Worm (Caenorhabditis elegans) whole organism, late embryonic: ENCODE results near the gene tbc-8.

Source experiments
- C38D4.7 ChIP-seq: fragments of 200-800 bp; sonication (Bioruptor generic); optimal IDR thresholded peaks from 2 replicates; lab custom pipeline; 2018; ENCODE audit warnings: mild to moderate bottlenecking, missing genetic modification characterization, moderate library complexity, missing compliant biosample characterization
- F13H6.1 ChIP-seq: sonication (generic microtip); optimal IDR thresholded peaks from 2 replicates; lab custom pipeline; 2016; ENCODE audit warnings: missing genetic modification characterization, missing compliant biosample characterization
- K02D7.2 ChIP-seq: sonication (generic microtip); optimal IDR thresholded peaks from 2 replicates; lab custom pipeline; 2017; ENCODE audit warnings: mild to moderate bottlenecking, missing genetic modification characterization, missing compliant biosample characterization
- K09A11.1 ChIP-seq: sonication (generic microtip); optimal IDR thresholded peaks from 2 replicates; lab custom pipeline; 2017; ENCODE audit warnings: antibody characterized with exemption, mild to moderate bottlenecking, missing genetic modification characterization, missing compliant biosample characterization; ENCODE audit not compliant: insufficient read depth
- T23F11.4 ChIP-seq: fragments of 200-800 bp; sonication (Bioruptor generic); optimal IDR thresholded peaks from 2 replicates; lab custom pipeline; 2018; ENCODE audit warnings: mild to moderate bottlenecking, missing genetic modification characterization, missing compliant biosample characterization
- Y22D7AL.16 ChIP-seq: sonication (generic microtip); optimal IDR thresholded peaks from 2 replicates; lab custom pipeline; 2016; ENCODE audit warnings: missing genetic modification characterization, missing compliant biosample characterization
- ahr-1 ChIP-seq: sonication (generic microtip); optimal IDR thresholded peaks from 2 replicates; lab custom pipeline; 2016; ENCODE audit warnings: missing genetic modification characterization, missing compliant biosample characterization
- ama-1 ChIP-seq: fragments of 150-350 bp; optimal IDR thresholded peaks from 2 replicates; lab custom pipeline; 2014
- ceh-14 ChIP-seq: sonication (generic microtip); optimal IDR thresholded peaks from 2 replicates; lab custom pipeline; 2016; ENCODE audit warnings: missing genotype, missing genetic modification characterization, missing compliant biosample characterization
- ceh-18 ChIP-seq: sonication (generic microtip); optimal IDR thresholded peaks from 2 replicates; lab custom pipeline; 2016; ENCODE audit warnings: missing genetic modification characterization, missing compliant biosample characterization
- ceh-2 ChIP-seq: sonication (generic microtip); optimal IDR thresholded peaks from 2 replicates; lab custom pipeline; 2016; ENCODE audit warnings: missing genotype, missing genetic modification characterization, missing compliant biosample characterization
- ceh-24 ChIP-seq: sonication (generic microtip); optimal IDR thresholded peaks from 2 replicates; lab custom pipeline; 2016; ENCODE audit warnings: mild to moderate bottlenecking, missing genetic modification characterization, missing compliant biosample characterization
- ceh-30 ChIP-seq: fragments of 150-350 bp; optimal IDR thresholded peaks from 2 replicates; lab custom pipeline; 2014; ENCODE audit warnings: missing biosample characterization, missing genetic modification characterization
- ceh-31 ChIP-seq: sonication (generic microtip); optimal IDR thresholded peaks from 2 replicates; lab custom pipeline; 2016; ENCODE audit warnings: missing genetic modification characterization, missing compliant biosample characterization
- ceh-34 ChIP-seq: sonication (generic microtip); optimal IDR thresholded peaks from 2 replicates; lab custom pipeline; 2016; ENCODE audit warnings: mild to moderate bottlenecking, missing genetic modification characterization, missing compliant biosample characterization
- ceh-45 ChIP-seq: fragments of 200-800 bp; sonication (Bioruptor generic); IDR thresholded peaks from 2 replicates; pipeline ENCODE4 v1.3.6; 2022; ENCODE audit warnings: missing genetic modification reagents, missing genetic modification characterization, missing compliant biosample characterization
- ceh-6 ChIP-seq: fragments of 200-800 bp; sonication (Bioruptor generic); optimal IDR thresholded peaks from 2 replicates; lab custom pipeline; 2018; ENCODE audit warnings: mild to moderate bottlenecking, missing genetic modification characterization, missing compliant biosample characterization
- ceh-9 ChIP-seq: sonication (generic microtip); optimal IDR thresholded peaks from 2 replicates; lab custom pipeline; 2016; ENCODE audit warnings: mild to moderate bottlenecking, missing genetic modification characterization, inconsistent platforms, missing compliant biosample characterization
- che-1 ChIP-seq: sonication (generic microtip); optimal IDR thresholded peaks from 2 replicates; lab custom pipeline; 2016; ENCODE audit warnings: mild to moderate bottlenecking, missing genetic modification characterization, missing compliant biosample characterization
- dmd-4 ChIP-seq: sonication (generic microtip); optimal IDR thresholded peaks from 2 replicates; lab custom pipeline; 2016; ENCODE audit warnings: borderline replicate concordance, missing genetic modification characterization, missing compliant biosample characterization
- dve-1 ChIP-seq: sonication (generic microtip); optimal IDR thresholded peaks from 2 replicates; lab custom pipeline; 2017; ENCODE audit warnings: antibody characterized with exemption, mild to moderate bottlenecking, missing genetic modification characterization, missing compliant biosample characterization
- elt-2 ChIP-seq: sonication (generic microtip); optimal IDR thresholded peaks from 2 replicates; lab custom pipeline; 2016; ENCODE audit warnings: missing genetic modification reagents, missing genetic modification characterization, missing compliant biosample characterization
- elt-4 ChIP-seq: sonication (generic microtip); optimal IDR thresholded peaks from 2 replicates; lab custom pipeline; 2016; ENCODE audit warnings: missing genetic modification characterization, missing compliant biosample characterization
- ets-4 ChIP-seq: sonication (generic microtip); optimal IDR thresholded peaks from 2 replicates; lab custom pipeline; 2016; ENCODE audit warnings: missing genetic modification characterization, missing compliant biosample characterization
- eyg-1 ChIP-seq: sonication (generic microtip); optimal IDR thresholded peaks from 2 replicates; lab custom pipeline; 2016; ENCODE audit warnings: missing genotype, missing genetic modification characterization, missing compliant biosample characterization
- fax-1 ChIP-seq: sonication (generic microtip); optimal IDR thresholded peaks from 2 replicates; lab custom pipeline; 2016; ENCODE audit warnings: missing genotype, missing genetic modification characterization, missing compliant biosample characterization
- fkh-10 ChIP-seq: fragments of 150-350 bp; optimal IDR thresholded peaks from 2 replicates; lab custom pipeline; 2014; ENCODE audit warnings: missing biosample characterization, missing genetic modification reagents, missing genetic modification characterization
- fkh-6 ChIP-seq: sonication (generic microtip); optimal IDR thresholded peaks from 2 replicates; lab custom pipeline; 2016; ENCODE audit warnings: missing genetic modification characterization, missing compliant biosample characterization
- gmeb-2 ChIP-seq: sonication (generic microtip); optimal IDR thresholded peaks from 2 replicates; lab custom pipeline; 2016; ENCODE audit warnings: missing genetic modification characterization, inconsistent platforms, missing compliant biosample characterization
- hlh-13 ChIP-seq: fragments of 200-800 bp; sonication (Bioruptor generic); optimal IDR thresholded peaks from 2 replicates; lab custom pipeline; 2018; ENCODE audit warnings: mild to moderate bottlenecking, missing genetic modification characterization, missing compliant biosample characterization
- hlh-15 ChIP-seq: sonication (generic microtip); optimal IDR thresholded peaks from 2 replicates; lab custom pipeline; 2016; ENCODE audit warnings: missing genetic modification characterization, missing compliant biosample characterization
- hlh-30 ChIP-seq: sonication (generic microtip); optimal IDR thresholded peaks from 2 replicates; lab custom pipeline; 2017; ENCODE audit warnings: antibody characterized with exemption, missing genetic modification characterization, missing compliant biosample characterization; ENCODE audit not compliant: insufficient read depth
- hlh-6 ChIP-seq: sonication (generic microtip); optimal IDR thresholded peaks from 2 replicates; lab custom pipeline; 2016; ENCODE audit warnings: missing genotype, missing genetic modification characterization, missing compliant biosample characterization
- madf-2 ChIP-seq: sonication (generic microtip); optimal IDR thresholded peaks from 2 replicates; lab custom pipeline; 2017; ENCODE audit warnings: missing genetic modification characterization, missing compliant biosample characterization
- mec-3 ChIP-seq: sonication (generic microtip); optimal IDR thresholded peaks from 2 replicates; lab custom pipeline; 2016; ENCODE audit warnings: borderline replicate concordance, missing genetic modification characterization, missing compliant biosample characterization
- nfya-1 ChIP-seq: sonication (generic microtip); optimal IDR thresholded peaks from 2 replicates; lab custom pipeline; 2017; ENCODE audit warnings: missing genetic modification characterization, mild to moderate bottlenecking, missing compliant biosample characterization, antibody characterized with exemption, moderate library complexity
- nhr-232 ChIP-seq: sonication (generic microtip); optimal IDR thresholded peaks from 2 replicates; lab custom pipeline; 2016; ENCODE audit warnings: missing genetic modification characterization, missing compliant biosample characterization
- odd-2 ChIP-seq: sonication (generic microtip); optimal IDR thresholded peaks from 2 replicates; lab custom pipeline; 2017; ENCODE audit warnings: antibody characterized with exemption, mild to moderate bottlenecking, missing genetic modification characterization, missing compliant biosample characterization
- pat-9 ChIP-seq: fragments of 200-800 bp; sonication (Bioruptor generic); optimal IDR thresholded peaks from 2 replicates; lab custom pipeline; 2018; ENCODE audit warnings: mild to moderate bottlenecking, missing genetic modification characterization, moderate library complexity, missing compliant biosample characterization
- pax-1 ChIP-seq: fragments of 150-350 bp; optimal IDR thresholded peaks from 2 replicates; lab custom pipeline; 2014; ENCODE audit warnings: missing biosample characterization, missing genetic modification characterization
- pha-4 ChIP-seq: fragments of 150-350 bp; optimal IDR thresholded peaks from 2 replicates; lab custom pipeline; 2018; ENCODE audit warnings: missing biosample characterization, missing genetic modification reagents, missing genetic modification characterization
- tbx-2 ChIP-seq: sonication (generic microtip); optimal IDR thresholded peaks from 2 replicates; lab custom pipeline; 2016; ENCODE audit warnings: missing genetic modification characterization, missing compliant biosample characterization
- tbx-7 ChIP-seq: sonication (generic microtip); optimal IDR thresholded peaks from 2 replicates; lab custom pipeline; 2016; ENCODE audit warnings: missing genotype, missing genetic modification characterization, missing compliant biosample characterization
- ttx-3 ChIP-seq: sonication (generic microtip); optimal IDR thresholded peaks from 2 replicates; lab custom pipeline; 2016; ENCODE audit warnings: missing genetic modification reagents, missing genetic modification characterization, missing compliant biosample characterization
- unc-3 ChIP-seq, 2 experiments: fragments of 200-800 bp in 1 of 2; sonication (Bioruptor generic) in 1 of 2; sonication (generic microtip) in 1 of 2; conservative IDR thresholded peaks in 1 of 2; optimal IDR thresholded peaks in 1 of 2; 2 replicates each; pipeline versions ENCODE4 v1.3.6 to Lab custom; 2016 to 2022; ENCODE audit warnings: missing compliant biosample characterization in 2 of 2, missing genetic modification characterization in 2 of 2, missing genetic modification reagents in 1 of 2
- unc-42 ChIP-seq: sonication (generic microtip); optimal IDR thresholded peaks from 2 replicates; lab custom pipeline; 2016; ENCODE audit warnings: missing genotype, missing genetic modification characterization, missing compliant biosample characterization
- ztf-16 ChIP-seq: sonication (generic microtip); optimal IDR thresholded peaks from 2 replicates; lab custom pipeline; 2017; ENCODE audit warnings: missing genetic modification characterization, missing compliant biosample characterization

Gene tbc-8

ce11 chrIII:10331232-10331631 is 33.5 kb upstream of the tbc-8 start:
- TF ChIP-seq K09A11.1 (tag; lab: Kevin White, UChicago): no peak
- no peak for TF ChIP-seq ztf-16 (tag; lab: Kevin White, UChicago)

ce11 chrIII:10332560-10332959 is 32.2 kb upstream of the tbc-8 start, which contains the start of gene T07C4.12:
Gene T07C4.12, minus strand, starts transcription at chrIII:10332660.
- no peak for TF ChIP-seq ceh-2 (tag; lab: Kevin White, UChicago)
- TF ChIP-seq mec-3: no peak
- no peak for TF ChIP-seq T23F11.4 (GFP tag; lab: Kevin White, UChicago)
- no peak for TF ChIP-seq fax-1 (tag; lab: Kevin White, UChicago)
- TF ChIP-seq ceh-24: no peak
- no peak for TF ChIP-seq odd-2 (tag; lab: Kevin White, UChicago)
- TF ChIP-seq ceh-31: no peak
- no peak for TF ChIP-seq elt-2 (tag; lab: Kevin White, UChicago)
- TF ChIP-seq F13H6.1 (tag; lab: Kevin White, UChicago): no peak
- TF ChIP-seq fkh-10: no peak
- no peak for TF ChIP-seq ceh-45 (GFP tag; lab: Robert Waterston, UW)
- no peak for TF ChIP-seq dmd-4 (tag; lab: Kevin White, UChicago)
- no peak for TF ChIP-seq K09A11.1 (tag; lab: Kevin White, UChicago)
- TF ChIP-seq tbx-2: no peak
- no peak for TF ChIP-seq hlh-15 (tag; lab: Kevin White, UChicago)
- no peak for TF ChIP-seq unc-42 (tag; lab: Kevin White, UChicago)
- no peak for TF ChIP-seq ceh-14 (tag; lab: Kevin White, UChicago)
- TF ChIP-seq hlh-6 (tag; lab: Kevin White, UChicago): no peak
- TF ChIP-seq unc-3 (GFP tag; conservative IDR thresholded peaks at IDR 0.05; lab: Robert Waterston, UW): no peak
- no peak for TF ChIP-seq unc-3 (tag; optimal IDR thresholded peaks at IDR 0.05; lab: Kevin White, UChicago)

- TF ChIP-seq ceh-30 (tag; lab: Kevin White, UChicago) (peak; percentile 36), ahr-1 (tag; lab: Kevin White, UChicago) (peak; percentile 24), hlh-13 (no peak), che-1 (tag; lab: Kevin White, UChicago) (peak; percentile 33), ets-4 (tag; lab: Kevin White, UChicago) (no peak), ceh-6 (GFP tag; lab: Kevin White, UChicago) (no peak), unc-42 (tag; lab: Kevin White, UChicago) (peak; percentile 31), nfya-1 (peak; percentile 68), ceh-34 (tag; lab: Kevin White, UChicago) (peak; percentile 18), gmeb-2 (tag; lab: Kevin White, UChicago) (no peak), ceh-14 (tag; lab: Kevin White, UChicago) (peak; percentile 43), hlh-6 (tag; lab: Kevin White, UChicago) (no peak), Y22D7AL.16 (tag; lab: Kevin White, UChicago) (no peak), pax-1 (no peak), K02D7.2 (no peak), C38D4.7 (peak; percentile 13), ceh-18 (tag; lab: Kevin White, UChicago) (peak; percentile 70), eyg-1 (no peak), ceh-24 (no peak), ama-1 (lab: Kevin White, UChicago) (no peak), madf-2 (tag; lab: Kevin White, UChicago) (no peak), elt-4 (tag; lab: Kevin White, UChicago) (no peak), pat-9 (tag; lab: Kevin White, UChicago) (no peak), ttx-3 (tag; lab: Kevin White, UChicago) (no peak), hlh-30 (tag; lab: Kevin White, UChicago) (no peak), tbx-7 (no peak), fkh-6 (tag; lab: Kevin White, UChicago) (no peak), pha-4 (tag; lab: Kevin White, UChicago) (no peak), unc-3 (GFP tag; conservative IDR thresholded peaks at IDR 0.05; lab: Robert Waterston, UW) (peak; percentile 41; the same call in 1 of the 2 replicates), unc-3 (tag; optimal IDR thresholded peaks at IDR 0.05; lab: Kevin White, UChicago) (no peak), ceh-9 (no peak), ceh-2 (tag; lab: Kevin White, UChicago) (no peak), nhr-232 (tag; lab: Kevin White, UChicago) (no peak), dve-1 (tag; lab: Kevin White, UChicago) (peak; percentile 36), fax-1 (tag; lab: Kevin White, UChicago) (no peak), ztf-16 (tag; lab: Kevin White, UChicago) (no peak), fkh-10 (no peak)
Observed at ce11 chrIII:10333961-10334542, 30.7 kb upstream of the tbc-8 start, which contains the start of the genes jmjd-4 and mev-1. Gene jmjd-4, minus strand, starts transcription at chrIII:10334018. Gene mev-1, plus strand, starts transcription at chrIII:10334277.
